Worm (Caenorhabditis elegans): ENCODE measurements around the gene cest-24.

The cest-24 gene

DNA sequence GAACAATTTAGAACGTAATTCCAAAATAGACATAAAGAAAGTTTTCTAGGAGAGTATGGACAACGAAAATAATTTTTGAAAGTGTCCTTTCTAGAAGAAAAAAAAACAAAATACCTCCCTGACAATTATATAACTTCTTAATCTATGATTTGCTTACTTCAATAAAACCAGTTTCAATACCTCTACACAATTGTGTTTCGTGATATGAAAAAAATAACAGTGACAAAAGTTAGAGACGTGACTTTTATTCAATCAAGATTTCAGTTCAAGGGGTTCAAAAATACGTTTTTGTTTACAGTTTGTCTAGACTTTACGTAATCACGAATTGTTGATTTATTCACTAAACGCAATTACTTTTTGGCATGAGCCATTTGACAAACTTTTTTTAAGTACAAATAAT is 4.5 kb downstream of the cest-24 start:
- TF ChIP-seq ceh-19 (GFP tag; optimal IDR thresholded peaks at IDR 0.05) = no peak
- no peak for TF ChIP-seq pha-4 (tag; optimal IDR thresholded peaks at IDR 0.05)
- no peak for TF ChIP-seq C38D4.7 (GFP tag; optimal IDR thresholded peaks at IDR 0.05)
- no peak for TF ChIP-seq gmeb-2 (tag; optimal IDR thresholded peaks at IDR 0.05)
- no peak for TF ChIP-seq unc-86 (tag; optimal IDR thresholded peaks at IDR 0.05)
- TF ChIP-seq pag-3 (tag; optimal IDR thresholded peaks at IDR 0.05; ENCODE audit: borderline replicate concordance) = no peak
- TF ChIP-seq che-1 (tag; optimal IDR thresholded peaks at IDR 0.05) = no peak
- TF ChIP-seq syd-9 (tag; optimal IDR thresholded peaks at IDR 0.05) = no peak
- no peak for TF ChIP-seq T23F11.4 (GFP tag; optimal IDR thresholded peaks at IDR 0.05)
- no peak for TF ChIP-seq ceh-22 (tag; optimal IDR thresholded peaks at IDR 0.05)
- TF ChIP-seq ceh-48 (tag; optimal IDR thresholded peaks at IDR 0.05) = no peak
- no peak for TF ChIP-seq ceh-34 (tag; optimal IDR thresholded peaks at IDR 0.05)
- no peak for TF ChIP-seq ama-1 (optimal IDR thresholded peaks at IDR 0.05)
- no peak for TF ChIP-seq nhr-232 (tag; optimal IDR thresholded peaks at IDR 0.05)
- TF ChIP-seq rnt-1 (tag; optimal IDR thresholded peaks at IDR 0.05) = no peak
- TF ChIP-seq hlh-8 (tag; optimal IDR thresholded peaks at IDR 0.05) = no peak
- no peak for TF ChIP-seq ahr-1 (tag; optimal IDR thresholded peaks at IDR 0.05)

DNA sequence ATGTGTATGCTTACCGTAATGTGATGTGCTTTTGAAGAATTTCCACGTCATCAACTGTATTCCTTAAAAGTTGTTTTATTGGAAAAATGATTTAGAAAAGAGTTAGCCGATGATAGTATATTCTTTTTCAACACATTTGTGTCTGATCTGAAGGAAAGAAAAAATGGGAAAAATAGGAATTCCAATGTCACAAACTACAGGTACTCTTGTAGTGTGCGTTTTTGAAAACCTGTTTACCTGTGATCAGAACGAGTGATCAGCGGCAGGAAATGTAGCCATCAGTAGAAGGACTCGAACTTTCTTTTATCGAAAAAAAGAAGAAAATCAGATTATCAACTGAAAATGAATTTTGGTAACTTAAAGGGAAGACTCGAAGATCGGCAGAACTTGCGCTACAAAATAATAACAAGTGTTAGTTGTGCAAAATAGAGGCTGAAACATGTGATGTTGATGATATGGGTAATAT is 5.0 kb downstream of the cest-24 start, which contains the start of gene T28C12.15:
Gene T28C12.15 (minus strand): TSS at position 51 of the 466 bp plus-strand sequence.
- no peak for TF ChIP-seq elt-4 (tag; optimal IDR thresholded peaks at IDR 0.05)
- no peak for TF ChIP-seq ceh-48 (tag; optimal IDR thresholded peaks at IDR 0.05)
- TF ChIP-seq T23F11.4 (GFP tag; optimal IDR thresholded peaks at IDR 0.05) = no peak
- no peak for TF ChIP-seq ceh-45 (GFP tag; IDR thresholded peaks at IDR 0.05)
- TF ChIP-seq Y22D7AL.16 (tag; optimal IDR thresholded peaks at IDR 0.05) = no peak
- no peak for TF ChIP-seq ceh-34 (tag; optimal IDR thresholded peaks at IDR 0.05)
- no peak for TF ChIP-seq K02D7.2 (tag; optimal IDR thresholded peaks at IDR 0.05)
- TF ChIP-seq nhr-232 (tag; optimal IDR thresholded peaks at IDR 0.05) = no peak
- TF ChIP-seq C38D4.7 (GFP tag; optimal IDR thresholded peaks at IDR 0.05) = no peak
- no peak for TF ChIP-seq fkh-10 (GFP tag; optimal IDR thresholded peaks at IDR 0.05)
- no peak for TF ChIP-seq pqm-1 (tag; optimal IDR thresholded peaks at IDR 0.05)
- TF ChIP-seq unc-86 (tag; optimal IDR thresholded peaks at IDR 0.05) = no peak
- no peak for TF ChIP-seq ceh-18 (tag; optimal IDR thresholded peaks at IDR 0.05)
- TF ChIP-seq hlh-30 (tag; optimal IDR thresholded peaks at IDR 0.05; ENCODE audit: insufficient read depth) = no peak

DNA sequence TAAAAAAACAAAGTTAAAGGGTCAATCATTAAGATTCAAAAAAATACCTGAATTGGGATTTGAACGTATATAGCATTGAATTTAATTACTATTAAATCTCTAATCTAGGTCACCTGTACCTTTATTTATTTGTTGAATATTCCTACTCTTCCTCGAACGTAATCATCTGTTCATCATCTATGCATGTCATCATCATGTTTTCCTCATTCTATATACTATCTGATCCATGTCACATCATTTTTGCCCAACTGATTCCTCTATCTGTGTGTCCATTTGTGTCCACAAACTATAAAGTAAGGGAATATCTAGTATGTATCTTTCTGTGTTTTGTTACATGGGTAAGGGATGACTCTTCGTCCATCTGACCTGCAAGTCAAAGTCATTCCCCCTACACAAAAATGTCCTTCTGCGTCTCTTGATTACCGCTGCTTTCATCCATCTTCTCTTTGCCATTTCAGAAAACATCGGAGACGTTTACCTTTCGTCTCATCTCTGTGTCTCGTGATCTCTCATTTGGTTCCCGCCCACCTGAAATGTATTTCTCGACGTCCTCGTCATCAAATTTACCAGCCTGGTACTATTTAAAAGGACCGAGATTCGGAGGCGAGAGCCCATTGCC is 6.1 kb downstream of the cest-24 start:
- TF ChIP-seq pax-1 (tag; optimal IDR thresholded peaks at IDR 0.05) (no peak), zip-5 (tag; optimal IDR thresholded peaks at IDR 0.05) (no peak), odd-2 (tag; optimal IDR thresholded peaks at IDR 0.05) (no peak), unc-55 (GFP tag; optimal IDR thresholded peaks at IDR 0.05) (no peak), ceh-6 (GFP tag; optimal IDR thresholded peaks at IDR 0.05) (no peak), pag-3 (tag; optimal IDR thresholded peaks at IDR 0.05; ENCODE audit: borderline replicate concordance) (no peak), T23F11.4 (GFP tag; optimal IDR thresholded peaks at IDR 0.05) (no peak), ceh-2 (tag; optimal IDR thresholded peaks at IDR 0.05) (no peak), pqm-1 (tag; optimal IDR thresholded peaks at IDR 0.05) (no peak), dmd-4 (tag; optimal IDR thresholded peaks at IDR 0.05; ENCODE audit: borderline replicate concordance) (no peak), elt-4 (tag; optimal IDR thresholded peaks at IDR 0.05) (no peak), nhr-232 (tag; optimal IDR thresholded peaks at IDR 0.05) (no peak), F13H6.1 (tag; optimal IDR thresholded peaks at IDR 0.05) (no peak), ceh-9 (tag; optimal IDR thresholded peaks at IDR 0.05) (no peak), sox-4 (tag; optimal IDR thresholded peaks at IDR 0.05) (no peak), hlh-6 (tag; optimal IDR thresholded peaks at IDR 0.05) (no peak), fax-1 (tag; optimal IDR thresholded peaks at IDR 0.05) (no peak), Y22D7AL.16 (tag; optimal IDR thresholded peaks at IDR 0.05) (no peak)
